Fruit fly (Drosophila melanogaster) whole organism, pupa: ENCODE measurements around the gene CG15478.

Experiments used
- CG15710 ChIP-seq: fragments of 200-800 bp; sonication (Bioruptor generic); optimal IDR thresholded peaks from 2 replicates; lab custom pipeline; 2018; ENCODE audit warnings: missing biosample characterization, mild to moderate bottlenecking, missing genetic modification characterization, moderate library complexity
- CG34367 ChIP-seq: fragments of 200-800 bp; sonication (Bioruptor generic); optimal IDR thresholded peaks from 2 replicates; lab custom pipeline; 2018; ENCODE audit warnings: missing biosample characterization, mild to moderate bottlenecking, missing genetic modification characterization
- CG8159 ChIP-seq: fragments of 200-800 bp; sonication (Bioruptor generic); optimal IDR thresholded peaks from 3 replicates; lab custom pipeline; 2018; ENCODE audit warnings: missing biosample characterization, mild to moderate bottlenecking, missing genetic modification characterization, moderate library complexity
- Ets98B ChIP-seq: fragments of 200-800 bp; sonication (Bioruptor generic); IDR thresholded peaks from 2 replicates; pipeline ENCODE4 v1.3.6; 2022; ENCODE audit warnings: missing biosample characterization, missing genetic modification characterization
- Snoo ChIP-seq: fragments of 200-800 bp; sonication (Bioruptor generic); optimal IDR thresholded peaks from 3 replicates; lab custom pipeline; 2017; ENCODE audit warnings: missing biosample characterization, mild to moderate bottlenecking, missing genetic modification characterization, inconsistent platforms
- fd96Ca ChIP-seq: fragments of 200-800 bp; sonication (Bioruptor generic); IDR thresholded peaks from 3 replicates; pipeline ENCODE4 v1.3.6; 2022; ENCODE audit warnings: missing biosample characterization, missing genetic modification characterization
- gl ChIP-seq: fragments of 200-800 bp; sonication (Bioruptor generic); optimal IDR thresholded peaks from 2 replicates; lab custom pipeline; 2018; ENCODE audit warnings: missing biosample characterization, mild to moderate bottlenecking, missing genetic modification characterization
- rn ChIP-seq: fragments of 200-800 bp; sonication (Bioruptor generic); IDR thresholded peaks from 2 replicates; pipeline ENCODE4 v1.3.6; 2022; ENCODE audit warnings: missing biosample characterization, missing genetic modification characterization

- TF ChIP-seq rn (GFP tag; lab: Robert Waterston, UW): no peak
- TF ChIP-seq CG8159 (tag; lab: Kevin White, UChicago): no peak
- peak; percentile 10; the same call in 1 of the 2 replicates for TF ChIP-seq Ets98B (GFP tag; lab: Robert Waterston, UW)
- peak; percentile 50 for TF ChIP-seq gl (tag; lab: Kevin White, UChicago)
- TF ChIP-seq CG15710: no peak
- TF ChIP-seq CG34367 (tag; lab: Kevin White, UChicago): no peak
- no peak for TF ChIP-seq Snoo (tag; lab: Kevin White, UChicago)
- TF ChIP-seq fd96Ca: peak; percentile 38; the same call in 1 of the 3 replicates
Measured at dm6 chrX:7704262-7705174, 13.2 kb downstream of the CG15478 start.
